Worm (Caenorhabditis elegans): ENCODE data around the gene lin-45.
A peak's percentile ranks its signal among the peaks of the same experiment; 100 is the strongest.

lin-45 gene

ce11 chrIV:6790438-6791124, 42.2 kb upstream of the lin-45 start, which contains the start of the genes C17H12.2 and vha-8 (continued):
- TF ChIP-seq ceh-16 (tag; optimal IDR thresholded peaks at IDR 0.05) (peak; percentile 40), ZK546.5 (tag; optimal IDR thresholded peaks at IDR 0.05) (no peak), nhr-12 (tag; optimal IDR thresholded peaks at IDR 0.05) (no peak), elt-1 (tag; optimal IDR thresholded peaks at IDR 0.05) (peak; percentile 66), elt-2 (tag; optimal IDR thresholded peaks at IDR 0.05) (peak; percentile 74), jun-1 (tag; optimal IDR thresholded peaks at IDR 0.05) (peak; percentile 75), nhr-76 (tag; optimal IDR thresholded peaks at IDR 0.05) (peak; percentile 58), ztf-11 (tag; optimal IDR thresholded peaks at IDR 0.05) (no peak), eor-1 (tag; optimal IDR thresholded peaks at IDR 0.05) (no peak), lsy-12 (tag; optimal IDR thresholded peaks at IDR 0.05) (peak; percentile 83), lin-15B (tag; optimal IDR thresholded peaks at IDR 0.05) (peak; percentile 100), fkh-2 (tag; optimal IDR thresholded peaks at IDR 0.05) (no peak), tbx-2 (tag; optimal IDR thresholded peaks at IDR 0.05) (peak; percentile 70), sea-2 (GFP tag; optimal IDR thresholded peaks at IDR 0.05) (peak; percentile 41), ceh-28 (tag; optimal IDR thresholded peaks at IDR 0.05) (peak; percentile 88), mdl-1 (tag; optimal IDR thresholded peaks at IDR 0.05) (no peak), egl-27 (tag; optimal IDR thresholded peaks at IDR 0.05) (peak; percentile 60)

ce11 chrIV:6789950-6790349, 41.6 kb upstream of the lin-45 start:
- TF ChIP-seq hmg-11 (tag; optimal IDR thresholded peaks at IDR 0.05) (no peak), nhr-12 (tag; optimal IDR thresholded peaks at IDR 0.05) (no peak), fos-1 (tag; optimal IDR thresholded peaks at IDR 0.05) (no peak), ceh-16 (tag; optimal IDR thresholded peaks at IDR 0.05) (no peak), skn-1 (tag; optimal IDR thresholded peaks at IDR 0.05) (no peak), nhr-11 (tag; optimal IDR thresholded peaks at IDR 0.05) (no peak), ama-1 (optimal IDR thresholded peaks at IDR 0.05) (no peak), egl-5 (tag; optimal IDR thresholded peaks at IDR 0.05) (no peak), nhr-77 (tag; optimal IDR thresholded peaks at IDR 0.05) (no peak), ZK546.5 (tag; optimal IDR thresholded peaks at IDR 0.05) (no peak), nhr-25 (tag; optimal IDR thresholded peaks at IDR 0.05) (no peak), tbx-2 (tag; optimal IDR thresholded peaks at IDR 0.05) (no peak)

ce11 chrIV:6785873-6786272, 37.5 kb upstream of the lin-45 start:
- TF ChIP-seq snpc-4 (tag; optimal IDR thresholded peaks at IDR 0.05) (peak; percentile 54), daf-12 (tag; optimal IDR thresholded peaks at IDR 0.05) (no peak), ztf-4 (tag; optimal IDR thresholded peaks at IDR 0.05) (no peak), hmg-11 (tag; optimal IDR thresholded peaks at IDR 0.05) (peak; percentile 89), nhr-43 (tag; optimal IDR thresholded peaks at IDR 0.05; ENCODE audit: poor library complexity, severe bottlenecking) (peak; percentile 14), nhr-25 (tag; optimal IDR thresholded peaks at IDR 0.05) (peak; percentile 32), lin-39 (tag; optimal IDR thresholded peaks at IDR 0.05) (peak; percentile 63), pha-4 (tag; optimal IDR thresholded peaks at IDR 0.05) (peak; percentile 79), skn-1 (tag; optimal IDR thresholded peaks at IDR 0.05) (peak; percentile 14), nhr-11 (tag; optimal IDR thresholded peaks at IDR 0.05) (no peak), elt-2 (tag; optimal IDR thresholded peaks at IDR 0.05) (peak; percentile 60), tbx-2 (tag; optimal IDR thresholded peaks at IDR 0.05) (peak; percentile 4), ceh-28 (tag; optimal IDR thresholded peaks at IDR 0.05) (peak; percentile 45), nhr-28 (tag; optimal IDR thresholded peaks at IDR 0.05) (no peak), pqm-1 (tag; optimal IDR thresholded peaks at IDR 0.05) (peak; percentile 49), R02D3.7 (tag; optimal IDR thresholded peaks at IDR 0.05) (no peak), egl-5 (tag; optimal IDR thresholded peaks at IDR 0.05) (peak; percentile 57), nfya-1 (tag; optimal IDR thresholded peaks at IDR 0.05; ENCODE audit: insufficient read depth) (peak; percentile 85), lin-15B (tag; optimal IDR thresholded peaks at IDR 0.05) (peak; percentile 52), nhr-76 (tag; optimal IDR thresholded peaks at IDR 0.05) (no peak), zag-1 (tag; optimal IDR thresholded peaks at IDR 0.05) (peak; percentile 17), lsy-12 (tag; optimal IDR thresholded peaks at IDR 0.05) (peak; percentile 59), unc-39 (tag; optimal IDR thresholded peaks at IDR 0.05) (no peak), nhr-23 (tag; optimal IDR thresholded peaks at IDR 0.05) (peak; percentile 52)

Measured in whole organism, L3 larva.